Worm (Caenorhabditis elegans) whole organism, young adult: ENCODE results near the gene T19C4.5.

Source experiments
- B0019.2 ChIP-seq: fragments of 200-800 bp; sonication (Bioruptor generic); conservative IDR thresholded peaks from 2 replicates; pipeline ENCODE4 v1.3.6; 2022; ENCODE audit warnings: missing genetic modification reagents, missing genetic modification characterization, missing compliant biosample characterization
- B0035.1 ChIP-seq: sonication (generic microtip); optimal IDR thresholded peaks from 2 replicates; lab custom pipeline; 2016; ENCODE audit warnings: missing genetic modification characterization, mild to moderate bottlenecking, missing compliant biosample characterization, missing genotype, missing genetic modification reagents
- B0261.1 ChIP-seq: sonication (generic microtip); optimal IDR thresholded peaks from 2 replicates; lab custom pipeline; 2016; ENCODE audit warnings: mild to moderate bottlenecking, missing genetic modification characterization, moderate library complexity, missing compliant biosample characterization
- B0336.3 ChIP-seq: fragments of 200-800 bp; sonication (Bioruptor generic); IDR thresholded peaks from 2 replicates; pipeline ENCODE4 v1.3.6; 2022; ENCODE audit warnings: missing genetic modification characterization, missing compliant biosample characterization
- C17E4.6 ChIP-seq: fragments of 200-800 bp; sonication (Bioruptor generic); IDR thresholded peaks from 2 replicates; pipeline ENCODE4 v1.3.6; 2022; ENCODE audit warnings: missing genetic modification reagents, missing genetic modification characterization, missing compliant biosample characterization
- D2030.7 ChIP-seq: fragments of 200-800 bp; sonication (Bioruptor generic); IDR thresholded peaks from 2 replicates; pipeline ENCODE4 v1.3.6; 2022; ENCODE audit warnings: missing genetic modification reagents, missing genetic modification characterization, missing compliant biosample characterization
- F52B5.7 ChIP-seq: sonication (generic microtip); optimal IDR thresholded peaks from 2 replicates; lab custom pipeline; 2016; ENCODE audit warnings: mild to moderate bottlenecking, missing genetic modification characterization, missing compliant biosample characterization
- F55B11.4 ChIP-seq: sonication (generic microtip); optimal IDR thresholded peaks from 2 replicates; lab custom pipeline; 2016; ENCODE audit warnings: missing compliant biosample characterization, missing genetic modification characterization, borderline replicate concordance; ENCODE audit not compliant: insufficient read depth
- K11D2.4 ChIP-seq: fragments of 200-800 bp; sonication (Bioruptor generic); IDR thresholded peaks from 2 replicates; pipeline ENCODE4 v1.3.6; 2022; ENCODE audit warnings: missing genetic modification reagents, missing genetic modification characterization, missing compliant biosample characterization
- K12H6.12 ChIP-seq: fragments of 200-800 bp; sonication (Bioruptor generic); optimal IDR thresholded peaks from 2 replicates; lab custom pipeline; 2018; ENCODE audit warnings: mild to moderate bottlenecking, missing genetic modification characterization, missing compliant biosample characterization
- T07F8.4 ChIP-seq: sonication (generic microtip); optimal IDR thresholded peaks from 2 replicates; lab custom pipeline; 2016; ENCODE audit warnings: mild to moderate bottlenecking, missing genetic modification characterization, moderate library complexity, missing compliant biosample characterization
- Y56A3A.18 ChIP-seq: fragments of 200-800 bp; sonication (Bioruptor generic); IDR thresholded peaks from 2 replicates; pipeline ENCODE4 v1.3.6; 2022; ENCODE audit warnings: missing genetic modification reagents, missing genetic modification characterization, missing compliant biosample characterization
- Y95B8A.8 ChIP-seq: fragments of 200-800 bp; sonication (Bioruptor generic); IDR thresholded peaks from 2 replicates; pipeline ENCODE4 v1.3.6; 2022; ENCODE audit warnings: missing genetic modification reagents, missing genetic modification characterization, missing compliant biosample characterization
- akir-1 ChIP-seq: fragments of 200-800 bp; sonication (Bioruptor generic); optimal IDR thresholded peaks from 2 replicates; lab custom pipeline; 2018; ENCODE audit warnings: mild to moderate bottlenecking, missing genetic modification characterization, moderate library complexity, missing compliant biosample characterization
- aptf-3 ChIP-seq: fragments of 200-800 bp; sonication (Bioruptor generic); IDR thresholded peaks from 2 replicates; pipeline ENCODE4 v1.3.6; 2022; ENCODE audit warnings: missing genetic modification characterization, missing compliant biosample characterization
- atf-7 ChIP-seq: sonication (generic microtip); optimal IDR thresholded peaks from 2 replicates; lab custom pipeline; 2017; ENCODE audit warnings: mild to moderate bottlenecking, missing genetic modification characterization, missing compliant biosample characterization
- attf-3 ChIP-seq: fragments of 200-800 bp; sonication (Bioruptor generic); conservative IDR thresholded peaks from 2 replicates; pipeline ENCODE4 v1.3.6; 2022; ENCODE audit warnings: missing genetic modification reagents, missing genetic modification characterization, missing compliant biosample characterization
- attf-5 ChIP-seq: fragments of 200-800 bp; sonication (Bioruptor generic); optimal IDR thresholded peaks from 2 replicates; lab custom pipeline; 2018; ENCODE audit warnings: mild to moderate bottlenecking, missing genetic modification characterization, missing compliant biosample characterization
- bed-1 ChIP-seq: fragments of 200-800 bp; sonication (Bioruptor generic); IDR thresholded peaks from 2 replicates; pipeline ENCODE4 v1.3.6; 2022; ENCODE audit warnings: missing genetic modification reagents, missing genetic modification characterization, missing compliant biosample characterization
- cebp-1 ChIP-seq, 2 experiments: fragments of 200-800 bp in 1 of 2; sonication (Bioruptor generic) in 1 of 2; sonication (generic microtip) in 1 of 2; IDR thresholded peaks in 1 of 2; optimal IDR thresholded peaks in 1 of 2; 2 replicates each; pipeline versions ENCODE4 v1.3.6 to Lab custom; 2017 to 2022; ENCODE audit warnings: missing compliant biosample characterization in 2 of 2, missing genetic modification characterization in 2 of 2, mild to moderate bottlenecking in 1 of 2, missing genetic modification reagents in 1 of 2, moderate library complexity in 1 of 2
- die-1 ChIP-seq: sonication (generic microtip); optimal IDR thresholded peaks from 2 replicates; lab custom pipeline; 2016; ENCODE audit warnings: missing genotype, mild to moderate bottlenecking, missing genetic modification characterization, missing compliant biosample characterization
- dox-1 ChIP-seq: fragments of 200-800 bp; sonication (Bioruptor generic); IDR thresholded peaks from 2 replicates; pipeline ENCODE4 v1.3.6; 2022; ENCODE audit warnings: missing genetic modification reagents, missing genetic modification characterization, missing compliant biosample characterization
- dpff-1 ChIP-seq: sonication (generic microtip); optimal IDR thresholded peaks from 2 replicates; lab custom pipeline; 2017; ENCODE audit warnings: mild to moderate bottlenecking, missing genetic modification characterization, missing compliant biosample characterization
- dpl-1 ChIP-seq: fragments of 150-350 bp; optimal IDR thresholded peaks from 2 replicates; lab custom pipeline; 2014; ENCODE audit warnings: missing biosample characterization, missing genetic modification reagents, missing genetic modification characterization
- ets-4 ChIP-seq: fragments of 200-800 bp; sonication (Bioruptor generic); optimal IDR thresholded peaks from 2 replicates; lab custom pipeline; 2018; ENCODE audit warnings: mild to moderate bottlenecking, missing genetic modification characterization, missing compliant biosample characterization
- fkh-3 ChIP-seq: sonication (generic microtip); optimal IDR thresholded peaks from 2 replicates; lab custom pipeline; 2016; ENCODE audit warnings: mild to moderate bottlenecking, missing genetic modification characterization, missing compliant biosample characterization
- gei-17 ChIP-seq: fragments of 200-800 bp; sonication (Bioruptor generic); optimal IDR thresholded peaks from 2 replicates; lab custom pipeline; 2018; ENCODE audit warnings: mild to moderate bottlenecking, missing genetic modification characterization, missing compliant biosample characterization
- him-1 ChIP-seq: sonication (generic microtip); optimal IDR thresholded peaks from 2 replicates; lab custom pipeline; 2016; ENCODE audit warnings: missing genotype, missing genetic modification reagents, missing genetic modification characterization, missing compliant biosample characterization
- hlh-26 ChIP-seq: fragments of 200-800 bp; sonication (Bioruptor generic); conservative IDR thresholded peaks from 2 replicates; pipeline ENCODE4 v1.3.6; 2022; ENCODE audit warnings: missing genetic modification reagents, missing genetic modification characterization, missing compliant biosample characterization
- hmg-1.2 ChIP-seq: fragments of 200-800 bp; sonication (Bioruptor generic); IDR thresholded peaks from 2 replicates; pipeline ENCODE4 v1.3.6; 2022; ENCODE audit warnings: missing genetic modification reagents, missing genetic modification characterization, missing compliant biosample characterization
- hrde-1 ChIP-seq: sonication (generic microtip); optimal IDR thresholded peaks from 2 replicates; lab custom pipeline; 2016; ENCODE audit warnings: missing genetic modification characterization, mild to moderate bottlenecking, missing compliant biosample characterization, moderate library complexity, missing genotype, missing genetic modification reagents, borderline replicate concordance
- lin-26 ChIP-seq: fragments of 200-800 bp; sonication (Bioruptor generic); IDR thresholded peaks from 2 replicates; pipeline ENCODE4 v1.3.6; 2022; ENCODE audit warnings: missing genetic modification reagents, missing genetic modification characterization, missing compliant biosample characterization
- nhr-120 ChIP-seq: fragments of 200-800 bp; sonication (Bioruptor generic); IDR thresholded peaks from 2 replicates; pipeline ENCODE4 v1.3.6; 2022; ENCODE audit warnings: missing genetic modification characterization, missing compliant biosample characterization
- nhr-27 ChIP-seq: fragments of 200-800 bp; sonication (Bioruptor generic); optimal IDR thresholded peaks from 2 replicates; lab custom pipeline; 2018; ENCODE audit warnings: mild to moderate bottlenecking, missing genetic modification characterization, moderate library complexity, missing compliant biosample characterization
- pbrm-1 ChIP-seq: fragments of 200-800 bp; sonication (Bioruptor generic); IDR thresholded peaks from 2 replicates; pipeline ENCODE4 v1.3.6; 2022; ENCODE audit warnings: missing genetic modification reagents, missing genetic modification characterization, missing compliant biosample characterization
- rpc-1 ChIP-seq, 2 experiments: fragments of 150-350 bp in 1 of 2; sonication (generic microtip) in 1 of 2; optimal IDR thresholded peaks; 2 replicates each; lab custom pipeline; 2014 to 2018; ENCODE audit warnings: missing biosample characterization in 1 of 2, missing genetic modification characterization in 1 of 2, missing genetic modification reagents in 1 of 2, missing genotype in 1 of 2
- sea-2 ChIP-seq: fragments of 200-800 bp; sonication (Bioruptor generic); IDR thresholded peaks from 2 replicates; pipeline ENCODE4 v1.3.6; 2022; ENCODE audit warnings: missing genetic modification characterization, missing compliant biosample characterization
- snpc-1.1 ChIP-seq: sonication (generic microtip); optimal IDR thresholded peaks from 2 replicates; lab custom pipeline; 2017; ENCODE audit warnings: missing genetic modification characterization, mild to moderate bottlenecking, missing compliant biosample characterization, antibody characterized with exemption, moderate library complexity, missing genotype, missing genetic modification reagents; ENCODE audit not compliant: insufficient read depth
- snpc-3.4 ChIP-seq: sonication (generic microtip); optimal IDR thresholded peaks from 2 replicates; lab custom pipeline; 2017; ENCODE audit warnings: missing genetic modification characterization, mild to moderate bottlenecking, missing compliant biosample characterization, antibody characterized with exemption, moderate library complexity, missing genotype, missing genetic modification reagents
- sptf-2 ChIP-seq: fragments of 200-800 bp; sonication (Bioruptor generic); optimal IDR thresholded peaks from 2 replicates; lab custom pipeline; 2018; ENCODE audit warnings: mild to moderate bottlenecking, missing genetic modification characterization, missing compliant biosample characterization
- tbp1 ChIP-seq: fragments of 200-800 bp; sonication (Bioruptor generic); optimal IDR thresholded peaks from 2 replicates; lab custom pipeline; 2018; ENCODE audit warnings: mild to moderate bottlenecking, missing genetic modification characterization, missing compliant biosample characterization
- tlf-1 ChIP-seq: fragments of 200-800 bp; sonication (Bioruptor generic); optimal IDR thresholded peaks from 2 replicates; lab custom pipeline; 2018; ENCODE audit warnings: mild to moderate bottlenecking, missing genetic modification characterization, missing compliant biosample characterization
- zim-3 ChIP-seq: sonication (generic microtip); optimal IDR thresholded peaks from 2 replicates; lab custom pipeline; 2017; ENCODE audit warnings: mild to moderate bottlenecking, missing genetic modification characterization, moderate library complexity, missing compliant biosample characterization
- ztf-18 ChIP-seq: sonication (generic microtip); optimal IDR thresholded peaks from 2 replicates; lab custom pipeline; 2016; ENCODE audit warnings: missing genotype, mild to moderate bottlenecking, missing genetic modification characterization, missing compliant biosample characterization
- ztf-22 ChIP-seq: fragments of 200-800 bp; sonication (Bioruptor generic); optimal IDR thresholded peaks from 2 replicates; lab custom pipeline; 2018; ENCODE audit warnings: mild to moderate bottlenecking, missing genetic modification characterization, moderate library complexity, missing compliant biosample characterization
- ztf-26 ChIP-seq: sonication (generic microtip); optimal IDR thresholded peaks from 2 replicates; lab custom pipeline; 2017; ENCODE audit warnings: missing genetic modification characterization, missing compliant biosample characterization
- ztf-28 ChIP-seq: fragments of 200-800 bp; sonication (Bioruptor generic); IDR thresholded peaks from 2 replicates; pipeline ENCODE4 v1.3.6; 2022; ENCODE audit warnings: missing genetic modification reagents, missing genetic modification characterization, missing compliant biosample characterization
- ztf-6 ChIP-seq: fragments of 200-800 bp; sonication (Bioruptor generic); IDR thresholded peaks from 2 replicates; pipeline ENCODE4 v1.3.6; 2022; ENCODE audit warnings: missing genetic modification reagents, missing genetic modification characterization, missing compliant biosample characterization

Gene T19C4.5

DNA sequence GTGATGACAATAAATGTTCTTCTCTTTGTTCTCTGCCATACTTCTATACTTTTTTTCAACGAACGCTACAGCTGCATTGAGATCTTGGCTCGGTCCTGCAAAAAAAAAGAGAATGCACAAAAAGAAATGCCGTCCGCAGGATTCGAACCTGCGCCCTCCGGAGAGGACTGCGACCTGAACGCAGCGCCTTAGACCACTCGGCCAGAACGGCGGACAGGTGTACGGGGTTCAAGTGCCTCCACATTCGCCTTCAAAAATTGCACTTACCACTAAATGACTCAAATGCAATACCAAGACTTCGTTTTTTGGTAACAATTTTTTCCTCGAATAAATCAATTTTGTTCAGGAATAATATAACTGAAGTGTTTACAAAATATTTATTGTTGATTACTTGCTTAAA, 2.6 kb downstream of the T19C4.5 start:
- TF ChIP-seq tlf-1 (GFP tag; lab: Kevin White, UChicago), result peak; percentile 4
- TF ChIP-seq attf-3, result no peak
- no peak for TF ChIP-seq C17E4.6
- 0 out of 2 replicates have a peak, but pooled peaks have one; percentile 32 for TF ChIP-seq K11D2.4 (GFP tag; lab: Robert Waterston, UW)
- no peak for TF ChIP-seq B0336.3
- peak; percentile 74 for TF ChIP-seq B0261.1 (tag; lab: Kevin White, UChicago)
- peak; percentile 51 for TF ChIP-seq hmg-1.2 (GFP tag; lab: Robert Waterston, UW)
- no peak for TF ChIP-seq K12H6.12 (tag; lab: Kevin White, UChicago)
- TF ChIP-seq T07F8.4 (tag; lab: Kevin White, UChicago), result no peak
- peak; percentile 7 for TF ChIP-seq die-1 (tag; lab: Kevin White, UChicago)
- TF ChIP-seq ztf-28 (GFP tag; lab: Robert Waterston, UW), result no peak
- TF ChIP-seq hlh-26 (GFP tag; lab: Robert Waterston, UW), result no peak
- no peak for TF ChIP-seq sea-2 (GFP tag; lab: Robert Waterston, UW)
- no peak for TF ChIP-seq ztf-6 (GFP tag; lab: Robert Waterston, UW)
- TF ChIP-seq dpl-1 (GFP tag; lab: Kevin White, UChicago), result no peak
- peak; percentile 15; the same call in 1 of the 2 replicates for TF ChIP-seq D2030.7
- TF ChIP-seq akir-1 (GFP tag; lab: Kevin White, UChicago), result no peak
- no peak for TF ChIP-seq gei-17 (GFP tag; lab: Kevin White, UChicago)
- TF ChIP-seq nhr-27 (tag; lab: Kevin White, UChicago), result no peak
- no peak for TF ChIP-seq atf-7 (tag; lab: Kevin White, UChicago)
- TF ChIP-seq fkh-3 (tag; lab: Kevin White, UChicago), result no peak
- no peak for TF ChIP-seq aptf-3 (GFP tag; lab: Robert Waterston, UW)
- TF ChIP-seq dpff-1, result no peak
- no peak for TF ChIP-seq B0035.1 (tag; lab: Kevin White, UChicago)
- TF ChIP-seq F55B11.4 (tag; lab: Kevin White, UChicago), result no peak
- TF ChIP-seq ztf-22 (GFP tag; lab: Kevin White, UChicago), result no peak
- no peak for TF ChIP-seq zim-3
- no peak for TF ChIP-seq B0019.2 (GFP tag; lab: Robert Waterston, UW)
- peak; percentile 36 for TF ChIP-seq rpc-1 (optimal IDR thresholded peaks at IDR 0.05; lab: Kevin White, UChicago)
- peak; percentile 60 for TF ChIP-seq rpc-1 (tag; optimal IDR thresholded peaks at IDR 0.05; lab: Kevin White, UChicago)
- TF ChIP-seq tbp1 (GFP tag; lab: Kevin White, UChicago), result peak; percentile 93
- TF ChIP-seq him-1 (tag; lab: Kevin White, UChicago), result peak; percentile 69
- peak; percentile 51; the same call in 1 of the 2 replicates for TF ChIP-seq pbrm-1 (GFP tag; lab: Robert Waterston, UW)
- no peak for TF ChIP-seq ztf-18 (tag; lab: Kevin White, UChicago)
- TF ChIP-seq sptf-2 (GFP tag; lab: Kevin White, UChicago), result no peak
- TF ChIP-seq Y95B8A.8, result no peak
- TF ChIP-seq dox-1, result peak; percentile 50; the same call in 1 of the 2 replicates
- peak; percentile 18 for TF ChIP-seq attf-5 (GFP tag; lab: Kevin White, UChicago)
- no peak for TF ChIP-seq nhr-120 (GFP tag; lab: Robert Waterston, UW)
- TF ChIP-seq F52B5.7 (tag; lab: Kevin White, UChicago), result no peak
- no peak for TF ChIP-seq ets-4 (GFP tag; lab: Kevin White, UChicago)
- peak; percentile 92 for TF ChIP-seq snpc-1.1 (tag; lab: Kevin White, UChicago)
- TF ChIP-seq snpc-3.4 (tag; lab: Kevin White, UChicago), result peak; percentile 20
- TF ChIP-seq cebp-1 (GFP tag; IDR thresholded peaks at IDR 0.05; lab: Robert Waterston, UW), result no peak
- peak; percentile 24 for TF ChIP-seq cebp-1 (tag; optimal IDR thresholded peaks at IDR 0.05; lab: Kevin White, UChicago)
- TF ChIP-seq hrde-1 (tag; lab: Kevin White, UChicago), result no peak
- no peak for TF ChIP-seq bed-1 (GFP tag; lab: Robert Waterston, UW)
- TF ChIP-seq lin-26, result peak; percentile 23; the same call in 1 of the 2 replicates
- TF ChIP-seq Y56A3A.18 (GFP tag; lab: Robert Waterston, UW), result peak; percentile 66; the same call in 1 of the 2 replicates
- TF ChIP-seq ztf-26 (tag; lab: Kevin White, UChicago), result no peak
